Worm (Caenorhabditis elegans) whole organism, midembryonic: Measurements from ENCODE around the gene ttr-21.

Source experiments
- flt-1 ChIP-seq: fragments of 200-800 bp; sonication (Bioruptor generic); IDR thresholded peaks from 2 replicates; pipeline ENCODE4 v1.3.6; 2022; ENCODE audit warnings: missing genetic modification characterization, missing compliant biosample characterization
- med-1 ChIP-seq: sonication (generic microtip); optimal IDR thresholded peaks from 2 replicates; lab custom pipeline; 2017; ENCODE audit warnings: missing genetic modification characterization, mild to moderate bottlenecking, missing compliant biosample characterization, antibody characterized with exemption, missing genetic modification reagents; ENCODE audit not compliant: insufficient read depth

ce11 chrV:13840909-13841308, 13.3 kb downstream of the ttr-21 start, which contains the start of gene srx-17:
- no peak for TF ChIP-seq flt-1 (GFP tag; lab: Robert Waterston, UW)
- TF ChIP-seq med-1 (GFP tag; lab: Kevin White, UChicago), result no peak
